Worm (Caenorhabditis elegans): Measurements from ENCODE around the gene K10H10.13.

K10H10.13 gene

DNA sequence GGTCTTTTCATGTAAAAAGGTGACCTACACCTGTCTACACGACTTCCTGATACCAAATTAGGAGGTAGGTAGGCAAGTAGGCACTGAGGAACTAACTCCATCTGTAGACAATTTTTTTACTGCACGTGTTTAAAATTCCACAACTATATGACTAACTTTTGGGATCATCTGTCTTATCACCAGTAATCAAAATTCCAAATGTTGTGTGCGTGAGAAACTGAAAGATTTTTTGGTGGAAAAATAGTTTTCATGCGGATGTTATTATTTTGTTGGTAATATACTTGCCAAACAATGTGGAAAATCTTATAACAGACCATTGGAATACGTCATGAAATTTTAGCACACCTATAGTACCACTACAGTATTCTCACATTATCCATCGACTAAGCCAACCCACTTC lies at the start of gene K10H10.13:
TSS of gene K10H10.13 (minus strand) at position 101 of the 400 bp plus-strand sequence.
- TF ChIP-seq dpl-1 (GFP tag; optimal IDR thresholded peaks at IDR 0.05) = no peak
- no peak for TF ChIP-seq nhr-19 (GFP tag; conservative IDR thresholded peaks at IDR 0.05)
- no peak for TF ChIP-seq sox-4 (tag; optimal IDR thresholded peaks at IDR 0.05)
- TF ChIP-seq lir-3 (tag; optimal IDR thresholded peaks at IDR 0.05; ENCODE audit: poor library complexity) = no peak
- TF ChIP-seq hlh-4 (tag; optimal IDR thresholded peaks at IDR 0.05) = no peak
- TF ChIP-seq lin-39 (tag; optimal IDR thresholded peaks at IDR 0.05) = no peak
- no peak for TF ChIP-seq jun-1 (tag; optimal IDR thresholded peaks at IDR 0.05)
- no peak for TF ChIP-seq blmp-1 (tag; optimal IDR thresholded peaks at IDR 0.05)
- TF ChIP-seq lsy-2 (tag; optimal IDR thresholded peaks at IDR 0.05) = no peak
- TF ChIP-seq egl-27 (tag; optimal IDR thresholded peaks at IDR 0.05) = no peak
- TF ChIP-seq nhr-20 (tag; optimal IDR thresholded peaks at IDR 0.05) = no peak
- TF ChIP-seq isw-1 (GFP tag; IDR thresholded peaks at IDR 0.05) = no peak
- TF ChIP-seq swsn-7 (tag; optimal IDR thresholded peaks at IDR 0.05) = no peak
- TF ChIP-seq pag-3 (tag; optimal IDR thresholded peaks at IDR 0.05; ENCODE audit: borderline replicate concordance, insufficient read depth) = no peak
- TF ChIP-seq nhr-71 (tag; optimal IDR thresholded peaks at IDR 0.05) = no peak
- no peak for TF ChIP-seq elt-2 (tag; optimal IDR thresholded peaks at IDR 0.05)

ce11 chrII:14555019-14555418 lies 43.9 kb upstream of the K10H10.13 start:
- TF ChIP-seq fkh-10 (GFP tag; optimal IDR thresholded peaks at IDR 0.05) (peak; percentile 55), dpl-1 (GFP tag; optimal IDR thresholded peaks at IDR 0.05) (no peak)

ce11 chrII:14550613-14551012 lies 39.5 kb upstream of the K10H10.13 start, which contains the start of gene nlp-41:
Gene nlp-41, plus strand, starts transcription at chrII:14550913.
- TF ChIP-seq fos-1 (tag; optimal IDR thresholded peaks at IDR 0.05) (no peak), dpl-1 (GFP tag; optimal IDR thresholded peaks at IDR 0.05) (no peak), elt-2 (tag; optimal IDR thresholded peaks at IDR 0.05) (no peak), tlp-1 (tag; optimal IDR thresholded peaks at IDR 0.05) (no peak), tbx-2 (tag; optimal IDR thresholded peaks at IDR 0.05) (no peak), unc-30 (tag; optimal IDR thresholded peaks at IDR 0.05) (no peak), lin-15B (tag; optimal IDR thresholded peaks at IDR 0.05) (no peak), nhr-19 (GFP tag; conservative IDR thresholded peaks at IDR 0.05) (no peak), fkh-4 (tag; optimal IDR thresholded peaks at IDR 0.05; ENCODE audit: borderline replicate concordance) (no peak), aha-1 (tag; optimal IDR thresholded peaks at IDR 0.05) (no peak), jun-1 (tag; optimal IDR thresholded peaks at IDR 0.05) (no peak), pax-3 (tag; optimal IDR thresholded peaks at IDR 0.05) (no peak), skn-1 (tag; optimal IDR thresholded peaks at IDR 0.05) (no peak), unc-98 (GFP tag; IDR thresholded peaks at IDR 0.05) (no peak), nhr-90 (tag; optimal IDR thresholded peaks at IDR 0.05; ENCODE audit: poor library complexity) (no peak), nhr-77 (tag; optimal IDR thresholded peaks at IDR 0.05) (no peak), xbp-1 (tag; optimal IDR thresholded peaks at IDR 0.05) (no peak), nhr-20 (tag; optimal IDR thresholded peaks at IDR 0.05) (no peak)

- TF ChIP-seq lin-14 (GFP tag; optimal IDR thresholded peaks at IDR 0.05) = no peak
- TF ChIP-seq egl-13 (tag; optimal IDR thresholded peaks at IDR 0.05) = peak; percentile 28
- peak; percentile 81 for TF ChIP-seq dsc-1 (tag; optimal IDR thresholded peaks at IDR 0.05)
These were observed 37.6 kb upstream of the K10H10.13 start, which contains the start of gene gcy-29 for ce11 chrII:14548691-14549090. Gene gcy-29, minus strand, starts transcription at chrII:14548791.

- TF ChIP-seq vab-15 (tag; optimal IDR thresholded peaks at IDR 0.05) (no peak), elt-2 (tag; optimal IDR thresholded peaks at IDR 0.05) (peak; percentile 12), C04F5.9 (tag; optimal IDR thresholded peaks at IDR 0.05) (no peak), nhr-20 (tag; optimal IDR thresholded peaks at IDR 0.05) (no peak), alr-1 (tag; optimal IDR thresholded peaks at IDR 0.05; ENCODE audit: borderline replicate concordance) (no peak), nhr-11 (tag; optimal IDR thresholded peaks at IDR 0.05) (no peak)
These were observed 29.5 kb upstream of the K10H10.13 start for ce11 chrII:14540551-14540950.
